Worm (Caenorhabditis elegans) whole organism, L4 larva: ENCODE results near the gene F10D7.5.

Experiments used
- ceh-82 ChIP-seq: sonication (generic microtip); optimal IDR thresholded peaks from 2 replicates; lab custom pipeline; 2017; ENCODE audit warnings: missing biosample characterization, missing genetic modification characterization
- madf-9 ChIP-seq: fragments of 200-800 bp; sonication (Bioruptor generic); conservative IDR thresholded peaks from 2 replicates; pipeline ENCODE4 v1.3.6; 2022; ENCODE audit warnings: missing genetic modification reagents, missing genetic modification characterization, missing compliant biosample characterization
- php-3 ChIP-seq: fragments of 200-800 bp; sonication (Bioruptor generic); IDR thresholded peaks from 2 replicates; pipeline ENCODE4 v1.3.6; 2022; ENCODE audit warnings: missing genetic modification reagents, missing genetic modification characterization, missing compliant biosample characterization

DNA sequence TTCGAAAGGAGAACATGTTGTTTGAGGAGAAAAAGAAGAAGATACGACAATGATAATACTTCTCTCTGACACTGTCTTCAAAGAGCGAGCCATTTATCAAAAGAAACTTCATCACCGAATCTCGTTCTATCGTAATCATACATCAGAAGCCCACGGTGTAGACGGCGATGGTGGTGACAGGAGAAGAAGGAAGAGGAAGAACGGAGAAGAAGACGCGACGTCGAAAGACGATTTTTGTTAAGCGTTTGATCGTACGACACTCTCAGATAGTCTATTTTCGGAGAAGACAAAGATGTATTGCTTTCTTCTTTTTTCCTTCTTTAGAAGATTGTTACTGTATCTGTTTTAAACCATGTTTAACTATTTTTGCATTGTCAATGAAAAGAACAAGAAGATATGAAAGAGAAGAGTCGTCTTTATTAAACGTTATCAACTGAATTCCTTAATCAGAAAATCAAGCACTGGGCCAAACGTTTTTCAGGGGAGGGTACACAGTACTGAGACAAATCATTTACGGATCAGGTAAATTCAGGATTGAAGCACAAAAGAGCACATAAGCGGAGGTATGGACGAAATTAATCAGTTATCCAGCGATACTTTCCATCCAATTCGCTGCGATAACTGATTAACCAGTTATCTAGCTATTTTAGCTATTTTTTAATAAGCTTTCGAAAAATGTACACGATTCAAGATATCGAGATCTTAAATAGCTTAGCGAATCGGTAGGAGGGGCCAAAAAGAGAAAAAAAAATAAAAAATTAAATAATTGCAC, 28.6 kb upstream of the F10D7.5 start:
- TF ChIP-seq madf-9, result no peak; the same call in 1 of the 2 replicates
- TF ChIP-seq php-3 (GFP tag; lab: Robert Waterston, UW), result no peak
- no peak for TF ChIP-seq ceh-82 (tag; lab: Kevin White, UChicago)
